Worm (Caenorhabditis elegans) whole organism, L4 larva: ENCODE data around the gene C25E10.12.
A peak's percentile ranks its signal among the peaks of the same experiment; 100 is the strongest.

Experiments used
- F10B5.3 ChIP-seq: sonication (generic microtip); optimal IDR thresholded peaks from 2 replicates; lab custom pipeline; 2016; ENCODE audit warnings: mild to moderate bottlenecking, missing genetic modification characterization, missing compliant biosample characterization
- F37D6.2 ChIP-seq: sonication (generic microtip); optimal IDR thresholded peaks from 2 replicates; lab custom pipeline; 2016; ENCODE audit warnings: mild to moderate bottlenecking, missing genetic modification characterization, missing compliant biosample characterization
- R02D3.7 ChIP-seq: fragments of 150-350 bp; sonication (generic microtip); optimal IDR thresholded peaks from 3 replicates; lab custom pipeline; 2014; ENCODE audit warnings: missing biosample characterization, missing genetic modification characterization
- T26A8.4 ChIP-seq: fragments of 200-800 bp; sonication (Bioruptor generic); IDR thresholded peaks from 2 replicates; pipeline ENCODE4 v1.3.6; 2022; ENCODE audit warnings: missing genetic modification characterization, missing compliant biosample characterization
- Y5F2A.4 ChIP-seq: fragments of 200-800 bp; sonication (Bioruptor generic); optimal IDR thresholded peaks from 2 replicates; lab custom pipeline; 2018; ENCODE audit warnings: mild to moderate bottlenecking, missing genetic modification characterization, missing compliant biosample characterization
- Y75B8A.6 ChIP-seq: fragments of 200-800 bp; sonication (Bioruptor generic); IDR thresholded peaks from 2 replicates; pipeline ENCODE4 v1.3.6; 2022; ENCODE audit warnings: missing genetic modification reagents, missing genetic modification characterization, missing compliant biosample characterization
- aha-1 ChIP-seq: fragments of 150-350 bp; peaks from one replicate; lab custom pipeline; 2014; ENCODE audit warnings: missing biosample characterization, missing genetic modification characterization
- aly-2 ChIP-seq: sonication (generic microtip); optimal IDR thresholded peaks from 2 replicates; lab custom pipeline; 2018; ENCODE audit warnings: missing biosample characterization, missing genetic modification characterization
- attf-4 ChIP-seq: sonication (generic microtip); optimal IDR thresholded peaks from 3 replicates; lab custom pipeline; 2017; ENCODE audit warnings: missing biosample characterization, missing genetic modification characterization
- ceh-20 ChIP-seq: fragments of 200-800 bp; sonication (Bioruptor generic); IDR thresholded peaks from 2 replicates; pipeline ENCODE4 v1.3.6; 2022; ENCODE audit warnings: missing genetic modification reagents, missing genetic modification characterization, missing compliant biosample characterization
- ceh-28 ChIP-seq: fragments of 150-350 bp; optimal IDR thresholded peaks from 2 replicates; lab custom pipeline; 2014; ENCODE audit warnings: missing biosample characterization, missing genetic modification reagents, missing genetic modification characterization
- ceh-62 ChIP-seq: sonication (generic microtip); optimal IDR thresholded peaks from 2 replicates; lab custom pipeline; 2017; ENCODE audit warnings: missing biosample characterization, missing genetic modification characterization
- cey-2 ChIP-seq: sonication (generic microtip); optimal IDR thresholded peaks from 3 replicates; lab custom pipeline; 2017; ENCODE audit warnings: missing genetic modification characterization, mild to moderate bottlenecking, missing compliant biosample characterization, antibody characterized with exemption, borderline replicate concordance; ENCODE audit not compliant: insufficient read depth
- daf-12 ChIP-seq: fragments of 150-350 bp; optimal IDR thresholded peaks from 2 replicates; lab custom pipeline; 2014; ENCODE audit warnings: missing biosample characterization, missing genetic modification reagents, missing genetic modification characterization
- daf-16 ChIP-seq, 3 experiments: sonication (generic microtip); optimal IDR thresholded peaks; 2 replicates each; lab custom pipeline; 2016 to 2017; ENCODE audit warnings: missing genetic modification characterization in 3 of 3, missing genetic modification reagents in 3 of 3, mild to moderate bottlenecking in 2 of 3, missing compliant biosample characterization in 2 of 3, missing biosample characterization in 1 of 3, moderate library complexity in 1 of 3
- duxl-1 ChIP-seq: sonication (generic microtip); optimal IDR thresholded peaks from 2 replicates; lab custom pipeline; 2016; ENCODE audit warnings: mild to moderate bottlenecking, missing genetic modification characterization, moderate library complexity, missing compliant biosample characterization; ENCODE audit not compliant: poor library complexity
- dve-1 ChIP-seq: sonication (generic microtip); optimal IDR thresholded peaks from 2 replicates; lab custom pipeline; 2017; ENCODE audit warnings: antibody characterized with exemption, mild to moderate bottlenecking, missing genetic modification characterization, missing compliant biosample characterization; ENCODE audit not compliant: insufficient read depth
- hlh-11 ChIP-seq: fragments of 200-800 bp; sonication (Bioruptor generic); optimal IDR thresholded peaks from 2 replicates; lab custom pipeline; 2018; ENCODE audit warnings: mild to moderate bottlenecking, missing genetic modification characterization, missing compliant biosample characterization
- hlh-30 ChIP-seq: sonication (generic microtip); optimal IDR thresholded peaks from 2 replicates; lab custom pipeline; 2017; ENCODE audit warnings: antibody characterized with exemption, mild to moderate bottlenecking, missing genetic modification characterization, missing compliant biosample characterization; ENCODE audit not compliant: insufficient read depth
- lin-13 ChIP-seq: fragments of 150-350 bp; optimal IDR thresholded peaks from 2 replicates; lab custom pipeline; 2014; ENCODE audit warnings: missing biosample characterization, missing genetic modification reagents, missing genetic modification characterization
- lin-29 ChIP-seq: fragments of 200-800 bp; sonication (Bioruptor generic); IDR thresholded peaks from 2 replicates; pipeline ENCODE4 v1.3.6; 2022; ENCODE audit warnings: missing genetic modification reagents, missing genetic modification characterization, missing compliant biosample characterization
- lin-38 ChIP-seq: fragments of 200-800 bp; sonication (Bioruptor generic); IDR thresholded peaks from 2 replicates; pipeline ENCODE4 v1.3.6; 2022; ENCODE audit warnings: missing genetic modification reagents, missing genetic modification characterization, missing compliant biosample characterization
- lir-3 ChIP-seq: sonication (generic microtip); optimal IDR thresholded peaks from 2 replicates; lab custom pipeline; 2016; ENCODE audit warnings: mild to moderate bottlenecking, missing genetic modification characterization, missing compliant biosample characterization
- mdl-1 ChIP-seq, 2 experiments: fragments of 150-350 bp in 1 of 2; sonication (generic microtip) in 1 of 2; optimal IDR thresholded peaks; 2 replicates each; lab custom pipeline; 2014 to 2017; ENCODE audit warnings: missing biosample characterization in 2 of 2, missing genetic modification characterization in 2 of 2
- mep-1 ChIP-seq: fragments of 150-350 bp; sonication (generic microtip); optimal IDR thresholded peaks from 3 replicates; lab custom pipeline; 2014; ENCODE audit warnings: missing biosample characterization, missing genetic modification characterization
- mxl-2 ChIP-seq: fragments of 200-800 bp; sonication (Bioruptor generic); conservative IDR thresholded peaks from 2 replicates; pipeline ENCODE4 v1.3.6; 2022; ENCODE audit warnings: missing genetic modification reagents, missing genetic modification characterization, missing compliant biosample characterization
- nhr-10 ChIP-seq: fragments of 150-350 bp; optimal IDR thresholded peaks from 2 replicates; lab custom pipeline; 2014; ENCODE audit warnings: missing biosample characterization, missing genetic modification characterization
- nhr-102 ChIP-seq: sonication (generic microtip); optimal IDR thresholded peaks from 2 replicates; lab custom pipeline; 2016; ENCODE audit warnings: mild to moderate bottlenecking, missing genetic modification characterization, moderate library complexity, missing compliant biosample characterization
- nhr-237 ChIP-seq: sonication (generic microtip); optimal IDR thresholded peaks from 2 replicates; lab custom pipeline; 2017; ENCODE audit warnings: missing biosample characterization, missing genetic modification characterization
- nhr-25 ChIP-seq: sonication (generic microtip); optimal IDR thresholded peaks from 2 replicates; lab custom pipeline; 2017; ENCODE audit warnings: missing genetic modification characterization, mild to moderate bottlenecking, missing compliant biosample characterization, antibody characterized with exemption, moderate library complexity, borderline replicate concordance; ENCODE audit not compliant: insufficient read depth
- nhr-42 ChIP-seq: fragments of 200-800 bp; sonication (Bioruptor generic); IDR thresholded peaks from 2 replicates; pipeline ENCODE4 v1.3.6; 2022; ENCODE audit warnings: missing genetic modification characterization, missing compliant biosample characterization
- nhr-48 ChIP-seq: sonication (generic microtip); optimal IDR thresholded peaks from 2 replicates; lab custom pipeline; 2016; ENCODE audit warnings: mild to moderate bottlenecking, missing genetic modification characterization, missing compliant biosample characterization
- nhr-6 ChIP-seq: fragments of 150-350 bp; optimal IDR thresholded peaks from 2 replicates; lab custom pipeline; 2014; ENCODE audit warnings: missing biosample characterization, missing genetic modification characterization
- nhr-76 ChIP-seq: fragments of 150-350 bp; optimal IDR thresholded peaks from 2 replicates; lab custom pipeline; 2014; ENCODE audit warnings: missing biosample characterization, missing genetic modification characterization
- nhr-77 ChIP-seq: fragments of 150-350 bp; optimal IDR thresholded peaks from 2 replicates; lab custom pipeline; 2014; ENCODE audit warnings: missing biosample characterization, missing genetic modification characterization
- pha-4 ChIP-seq, 2 experiments: fragments of 150-350 bp in 1 of 2; fragments of 200-800 bp in 1 of 2; sonication (Bioruptor generic) in 1 of 2; IDR thresholded peaks in 1 of 2; optimal IDR thresholded peaks in 1 of 2; 2 replicates each; pipeline versions ENCODE4 v1.3.6 to Lab custom; 2014 to 2022; ENCODE audit warnings: missing genetic modification characterization in 2 of 2, missing genetic modification reagents in 2 of 2, missing biosample characterization in 1 of 2, missing compliant biosample characterization in 1 of 2
- php-3 ChIP-seq: fragments of 200-800 bp; sonication (Bioruptor generic); IDR thresholded peaks from 2 replicates; pipeline ENCODE4 v1.3.6; 2022; ENCODE audit warnings: missing genetic modification reagents, missing genetic modification characterization, missing compliant biosample characterization
- set-16 ChIP-seq: fragments of 200-800 bp; sonication (Bioruptor generic); IDR thresholded peaks from 2 replicates; pipeline ENCODE4 v1.3.6; 2022; ENCODE audit warnings: missing genetic modification reagents, missing genetic modification characterization, missing compliant biosample characterization
- skn-1 ChIP-seq: fragments of 150-350 bp; optimal IDR thresholded peaks from 2 replicates; lab custom pipeline; 2014; ENCODE audit warnings: missing biosample characterization, missing genetic modification characterization
- snpc-4 ChIP-seq: fragments of 150-350 bp; optimal IDR thresholded peaks from 2 replicates; lab custom pipeline; 2014; ENCODE audit warnings: missing biosample characterization, missing genetic modification characterization
- unc-39 ChIP-seq: sonication (generic microtip); optimal IDR thresholded peaks from 2 replicates; lab custom pipeline; 2017; ENCODE audit warnings: missing biosample characterization, missing genetic modification characterization
- unc-62 ChIP-seq, 3 experiments: fragments of 150-350 bp in 1 of 3; sonication (generic microtip); optimal IDR thresholded peaks in 2 of 3; peaks in 1 of 3; 1 replicate in 1 of 3; 2 replicates in 2 of 3; lab custom pipeline; 2014 to 2017; ENCODE audit warnings: missing biosample characterization in 3 of 3, missing genetic modification characterization in 3 of 3, missing genetic modification reagents in 3 of 3, missing genotype in 1 of 3
- vab-7 ChIP-seq: fragments of 200-800 bp; sonication (Bioruptor generic); IDR thresholded peaks from 2 replicates; pipeline ENCODE4 v1.3.6; 2022; ENCODE audit warnings: missing genetic modification reagents, missing genetic modification characterization, missing compliant biosample characterization
- zfp-3 ChIP-seq: fragments of 200-800 bp; sonication (Bioruptor generic); conservative IDR thresholded peaks from 2 replicates; pipeline ENCODE4 v1.3.6; 2022; ENCODE audit warnings: missing genetic modification reagents, missing genetic modification characterization, missing compliant biosample characterization
- zip-2 ChIP-seq: fragments of 150-350 bp; optimal IDR thresholded peaks from 2 replicates; lab custom pipeline; 2014; ENCODE audit warnings: missing biosample characterization, missing genetic modification characterization
- ztf-7 ChIP-seq: fragments of 150-350 bp; optimal IDR thresholded peaks from 2 replicates; lab custom pipeline; 2014; ENCODE audit warnings: missing biosample characterization, missing genetic modification characterization

Gene C25E10.12

ce11 chrV:9074360-9074834, 12.2 kb upstream of the C25E10.12 start (continued):
- peak in 1 of 2 experiments; percentile 66 for TF ChIP-seq unc-62 (GFP tag; optimal IDR thresholded peaks at IDR 0.05 in 1 of 2; lab: Kevin White, UChicago)
- TF ChIP-seq unc-62 (tag; optimal IDR thresholded peaks at IDR 0.05; lab: Kevin White, UChicago), result no peak
- peak; percentile 53 for TF ChIP-seq hlh-30
- TF ChIP-seq vab-7 (GFP tag; lab: Robert Waterston, UW), result no peak
- TF ChIP-seq lin-38, result no peak
- no peak for TF ChIP-seq snpc-4 (tag; lab: Kevin White, UChicago)
- TF ChIP-seq hlh-11, result peak; percentile 66
- TF ChIP-seq php-3 (GFP tag; lab: Robert Waterston, UW), result peak; percentile 76
- TF ChIP-seq ztf-7 (tag; lab: Kevin White, UChicago), result no peak
- TF ChIP-seq pha-4 (GFP tag; IDR thresholded peaks at IDR 0.05; lab: Robert Waterston, UW), result 0 out of 2 replicates have a peak, but pooled peaks have one; percentile 6
- no peak for TF ChIP-seq pha-4 (tag; optimal IDR thresholded peaks at IDR 0.05; lab: Kevin White, UChicago)
- no peak for TF ChIP-seq ceh-28 (tag; lab: Kevin White, UChicago)
- TF ChIP-seq attf-4 (tag; lab: Kevin White, UChicago), result no peak
- TF ChIP-seq zip-2 (tag; lab: Kevin White, UChicago), result no peak
- TF ChIP-seq nhr-48 (tag; lab: Kevin White, UChicago), result peak; percentile 31
- peak; percentile 96 for TF ChIP-seq aha-1 (tag; lab: Kevin White, UChicago)
- peak; percentile 59 for TF ChIP-seq mep-1 (tag; lab: Kevin White, UChicago)
- no peak for TF ChIP-seq duxl-1 (tag; lab: Kevin White, UChicago)
- no peak for TF ChIP-seq lin-13 (GFP tag; lab: Kevin White, UChicago)
- peak in 1 of 2 experiments; percentile 49 for TF ChIP-seq mdl-1 (tag; optimal IDR thresholded peaks at IDR 0.05; lab: Kevin White, UChicago)
- peak; percentile 41 for TF ChIP-seq nhr-10 (tag; lab: Kevin White, UChicago)
- TF ChIP-seq nhr-42, result no peak
- no peak for TF ChIP-seq nhr-102 (tag; lab: Kevin White, UChicago)
- TF ChIP-seq zfp-3, result peak; percentile 4; the same call in 1 of the 2 replicates
- TF ChIP-seq nhr-77 (tag; lab: Kevin White, UChicago), result peak; percentile 87
- no peak for TF ChIP-seq nhr-6 (tag; lab: Kevin White, UChicago)
- TF ChIP-seq nhr-76, result no peak
- TF ChIP-seq, all 104 proteins: peak for 19

DNA sequence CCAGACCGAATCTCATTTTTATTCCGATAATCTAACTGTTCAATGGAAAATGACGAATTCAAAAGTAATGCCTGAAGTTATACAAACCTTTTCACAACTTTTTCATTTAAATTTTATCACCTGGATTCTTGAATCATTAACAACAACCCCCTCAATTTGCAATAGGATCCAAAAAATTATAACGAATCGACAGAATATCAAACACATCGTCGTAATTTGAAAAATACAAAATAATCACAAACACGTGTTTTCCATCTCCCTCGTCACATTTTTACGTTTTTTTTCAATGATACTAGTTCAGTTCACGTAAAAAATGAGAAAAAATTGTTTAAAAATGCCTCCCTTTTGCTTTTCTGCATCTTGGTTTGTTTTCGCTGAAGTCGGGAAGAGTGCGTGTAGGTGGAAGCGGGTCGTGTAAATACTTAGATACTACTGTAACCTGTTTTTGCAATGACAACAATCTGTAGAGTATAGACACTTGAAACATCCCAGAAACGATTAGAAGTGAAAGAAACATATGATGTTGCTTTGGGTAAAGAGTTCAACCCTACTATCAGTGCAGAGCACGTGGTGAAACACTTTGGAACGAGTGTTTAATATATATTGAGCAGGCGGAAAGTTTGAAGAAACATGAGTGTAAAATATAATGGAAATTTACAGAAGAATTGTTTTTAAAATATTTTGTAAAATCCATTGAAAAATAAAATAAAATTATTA, 11.2 kb upstream of the C25E10.12 start, which contains the start of gene oac-50:
Gene oac-50 (minus strand): TSS at position 219 of the 717 bp plus-strand sequence.
- no peak for TF ChIP-seq lir-3
- TF ChIP-seq daf-12 (tag; lab: Kevin White, UChicago), result no peak
- no peak for TF ChIP-seq nhr-25 (tag; lab: Kevin White, UChicago)
- TF ChIP-seq nhr-10 (tag; lab: Kevin White, UChicago), result no peak
- no peak for TF ChIP-seq F10B5.3
- no peak for TF ChIP-seq T26A8.4 (GFP tag; lab: Robert Waterston, UW)
- no peak for TF ChIP-seq ceh-20 (GFP tag; lab: Robert Waterston, UW)
- no peak for TF ChIP-seq snpc-4 (tag; lab: Kevin White, UChicago)
- TF ChIP-seq unc-39 (tag; lab: Kevin White, UChicago), result no peak
- no peak for TF ChIP-seq ceh-62 (tag; lab: Kevin White, UChicago)
- TF ChIP-seq aly-2 (tag; lab: Kevin White, UChicago), result no peak
- TF ChIP-seq unc-62 (GFP tag; optimal IDR thresholded peaks at IDR 0.05 in 1 of 2; lab: Kevin White, UChicago), result peak in 1 of 2 experiments; percentile 96
- no peak for TF ChIP-seq unc-62 (tag; optimal IDR thresholded peaks at IDR 0.05; lab: Kevin White, UChicago)
- TF ChIP-seq F37D6.2 (tag; lab: Kevin White, UChicago), result no peak
- no peak for TF ChIP-seq lin-29 (GFP tag; lab: Robert Waterston, UW)
- no peak for TF ChIP-seq Y75B8A.6
- no peak for TF ChIP-seq daf-16 (GFP tag; optimal IDR thresholded peaks at IDR 0.05; lab: Kevin White, UChicago)
- peak; percentile 39 for TF ChIP-seq daf-16 (tag; optimal IDR thresholded peaks at IDR 0.05; lab: Kevin White, UChicago)
- no peak for TF ChIP-seq ceh-28 (tag; lab: Kevin White, UChicago)
- TF ChIP-seq nhr-77 (tag; lab: Kevin White, UChicago), result no peak
- no peak for TF ChIP-seq set-16 (GFP tag; lab: Robert Waterston, UW)
- TF ChIP-seq dve-1, result peak; percentile 46
- no peak for TF ChIP-seq R02D3.7 (tag; lab: Kevin White, UChicago)
- no peak for TF ChIP-seq mxl-2
- TF ChIP-seq Y5F2A.4 (GFP tag; lab: Kevin White, UChicago), result no peak
- TF ChIP-seq skn-1, result no peak
- TF ChIP-seq nhr-237 (tag; lab: Kevin White, UChicago), result no peak
- TF ChIP-seq cey-2 (tag; lab: Kevin White, UChicago), result no peak
- no peak for TF ChIP-seq nhr-48 (tag; lab: Kevin White, UChicago)
- peak; percentile 31 for TF ChIP-seq hlh-30
